Worm (Caenorhabditis elegans): ENCODE results near the gene cid-1.

DNA sequence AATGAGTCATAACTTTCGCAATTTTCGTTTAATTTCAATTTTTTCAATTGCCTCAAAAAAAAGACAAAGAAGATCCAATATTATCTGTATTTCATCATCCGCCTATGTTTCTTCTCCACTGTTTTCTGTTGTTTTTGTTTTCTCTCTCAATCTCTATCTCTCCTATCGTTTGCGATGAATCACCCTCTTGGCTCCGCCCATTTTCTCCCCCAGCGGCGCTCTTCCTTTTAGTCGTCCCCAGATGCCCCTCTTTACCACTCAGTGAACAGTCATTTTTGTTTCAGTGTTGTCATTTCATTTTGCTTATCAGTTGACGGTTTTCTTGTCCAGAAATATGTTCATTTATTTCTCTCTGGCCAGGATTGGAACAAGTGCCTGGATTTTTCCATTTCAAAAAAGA lies 51.2 kb downstream of the cid-1 start:
- TF ChIP-seq dmd-4 (tag; optimal IDR thresholded peaks at IDR 0.05) (no peak), unc-39 (tag; optimal IDR thresholded peaks at IDR 0.05) (no peak), nhr-77 (tag; optimal IDR thresholded peaks at IDR 0.05) (no peak), F13H6.1 (tag; optimal IDR thresholded peaks at IDR 0.05) (no peak), elt-1 (tag; optimal IDR thresholded peaks at IDR 0.05) (no peak), nhr-237 (tag; optimal IDR thresholded peaks at IDR 0.05) (no peak), ZK546.5 (tag; optimal IDR thresholded peaks at IDR 0.05) (no peak), snpc-4 (tag; optimal IDR thresholded peaks at IDR 0.05) (no peak), nhr-11 (tag; optimal IDR thresholded peaks at IDR 0.05) (no peak), ztf-1 (GFP tag; conservative IDR thresholded peaks at IDR 0.05) (no peak), fos-1 (tag; optimal IDR thresholded peaks at IDR 0.05) (peak; percentile 94), unc-62 (GFP tag; optimal IDR thresholded peaks at IDR 0.05) (no peak), mdl-1 (tag; optimal IDR thresholded peaks at IDR 0.05) (no peak)

All from whole organism, L2 larva.